Worm (Caenorhabditis elegans) whole organism, L3 larva: ENCODE data around the gene pfs-2.

Source experiments
- R02D3.7 ChIP-seq: fragments of 150-350 bp; optimal IDR thresholded peaks from 2 replicates; lab custom pipeline; 2014; ENCODE audit warnings: missing biosample characterization, missing genetic modification characterization
- ceh-16 ChIP-seq: sonication (generic microtip); optimal IDR thresholded peaks from 2 replicates; lab custom pipeline; 2017; ENCODE audit warnings: missing biosample characterization, missing genetic modification characterization
- ceh-28 ChIP-seq: fragments of 150-350 bp; optimal IDR thresholded peaks from 2 replicates; lab custom pipeline; 2014; ENCODE audit warnings: missing biosample characterization, missing genetic modification reagents, missing genetic modification characterization
- ceh-82 ChIP-seq: fragments of 150-350 bp; optimal IDR thresholded peaks from 2 replicates; lab custom pipeline; 2014; ENCODE audit warnings: missing biosample characterization, missing genetic modification characterization
- ceh-9 ChIP-seq: sonication (generic microtip); optimal IDR thresholded peaks from 2 replicates; lab custom pipeline; 2018; ENCODE audit warnings: missing biosample characterization, missing genetic modification characterization
- daf-12 ChIP-seq: fragments of 150-350 bp; optimal IDR thresholded peaks from 2 replicates; lab custom pipeline; 2014; ENCODE audit warnings: missing biosample characterization, missing genetic modification reagents, missing genetic modification characterization
- egl-27 ChIP-seq: sonication (generic microtip); optimal IDR thresholded peaks from 4 replicates; lab custom pipeline; 2017; ENCODE audit warnings: missing biosample characterization, missing genetic modification reagents, missing genetic modification characterization
- egl-5 ChIP-seq: fragments of 150-350 bp; optimal IDR thresholded peaks from 2 replicates; lab custom pipeline; 2017; ENCODE audit warnings: missing biosample characterization, missing genetic modification reagents, missing genetic modification characterization, inconsistent platforms
- elt-1 ChIP-seq: fragments of 150-350 bp; optimal IDR thresholded peaks from 2 replicates; lab custom pipeline; 2014; ENCODE audit warnings: missing biosample characterization, missing genetic modification characterization
- elt-2 ChIP-seq: sonication (generic microtip); optimal IDR thresholded peaks from 2 replicates; lab custom pipeline; 2016; ENCODE audit warnings: missing genetic modification reagents, mild to moderate bottlenecking, missing genetic modification characterization, missing compliant biosample characterization
- elt-3 ChIP-seq, 3 experiments: fragments of 150-350 bp in 1 of 3; sonication (generic microtip) in 2 of 3; optimal IDR thresholded peaks; 2 replicates in 2 of 3; 4 replicates in 1 of 3; lab custom pipeline; 2014 to 2017; ENCODE audit warnings: missing biosample characterization in 3 of 3, missing genetic modification characterization in 3 of 3
- eor-1 ChIP-seq, 2 experiments: fragments of 150-350 bp; optimal IDR thresholded peaks; 2 replicates each; lab custom pipeline; 2014 to 2018; ENCODE audit warnings: missing biosample characterization in 2 of 2, missing genetic modification characterization in 2 of 2
- fkh-2 ChIP-seq: fragments of 150-350 bp; optimal IDR thresholded peaks from 2 replicates; lab custom pipeline; 2014; ENCODE audit warnings: missing biosample characterization, missing genetic modification reagents, missing genetic modification characterization
- fos-1 ChIP-seq: fragments of 150-350 bp; optimal IDR thresholded peaks from 2 replicates; lab custom pipeline; 2014; ENCODE audit warnings: missing biosample characterization, missing genetic modification characterization
- lin-39 ChIP-seq: fragments of 150-350 bp; optimal IDR thresholded peaks from 2 replicates; lab custom pipeline; 2018; ENCODE audit warnings: missing biosample characterization, missing genetic modification reagents, missing genetic modification characterization
- lsy-12 ChIP-seq: sonication (generic microtip); optimal IDR thresholded peaks from 2 replicates; lab custom pipeline; 2016; ENCODE audit warnings: mild to moderate bottlenecking, missing genetic modification characterization, missing compliant biosample characterization
- mdl-1 ChIP-seq: fragments of 150-350 bp; optimal IDR thresholded peaks from 2 replicates; lab custom pipeline; 2014; ENCODE audit warnings: missing biosample characterization, missing genetic modification characterization
- mml-1 ChIP-seq: fragments of 150-350 bp; sonication (generic microtip); optimal IDR thresholded peaks from 3 replicates; lab custom pipeline; 2014; ENCODE audit warnings: missing biosample characterization, missing genetic modification characterization
- nfya-1 ChIP-seq: sonication (generic microtip); optimal IDR thresholded peaks from 2 replicates; lab custom pipeline; 2017; ENCODE audit warnings: missing genetic modification characterization, mild to moderate bottlenecking, missing compliant biosample characterization, antibody characterized with exemption, moderate library complexity; ENCODE audit not compliant: insufficient read depth
- nhr-12 ChIP-seq: fragments of 150-350 bp; optimal IDR thresholded peaks from 2 replicates; lab custom pipeline; 2014; ENCODE audit warnings: missing biosample characterization, missing genetic modification characterization
- nhr-23 ChIP-seq: fragments of 150-350 bp; optimal IDR thresholded peaks from 2 replicates; lab custom pipeline; 2014; ENCODE audit warnings: missing biosample characterization, missing genetic modification reagents, missing genetic modification characterization
- nhr-237 ChIP-seq: fragments of 150-350 bp; optimal IDR thresholded peaks from 2 replicates; lab custom pipeline; 2014; ENCODE audit warnings: missing biosample characterization, missing genetic modification characterization
- nhr-25 ChIP-seq: sonication (generic microtip); optimal IDR thresholded peaks from 2 replicates; lab custom pipeline; 2017; ENCODE audit warnings: missing biosample characterization, missing genetic modification characterization
- nhr-43 ChIP-seq: sonication (generic microtip); optimal IDR thresholded peaks from 2 replicates; lab custom pipeline; 2016; ENCODE audit warnings: mild to moderate bottlenecking, missing genetic modification characterization, missing compliant biosample characterization; ENCODE audit not compliant: poor library complexity, severe bottlenecking
- nhr-67 ChIP-seq: fragments of 150-350 bp; optimal IDR thresholded peaks from 2 replicates; lab custom pipeline; 2014; ENCODE audit warnings: missing biosample characterization, missing genetic modification characterization
- nhr-76 ChIP-seq: fragments of 150-350 bp; sonication (generic microtip); optimal IDR thresholded peaks from 5 replicates; lab custom pipeline; 2014; ENCODE audit warnings: missing biosample characterization, missing genetic modification characterization
- nhr-77 ChIP-seq: fragments of 150-350 bp; optimal IDR thresholded peaks from 2 replicates; lab custom pipeline; 2014; ENCODE audit warnings: missing biosample characterization, missing genetic modification characterization
- pha-4 ChIP-seq: fragments of 150-350 bp; optimal IDR thresholded peaks from 2 replicates; lab custom pipeline; 2014; ENCODE audit warnings: missing biosample characterization, missing genetic modification reagents, missing genetic modification characterization
- pqm-1 ChIP-seq: fragments of 150-350 bp; optimal IDR thresholded peaks from 2 replicates; lab custom pipeline; 2017; ENCODE audit warnings: missing biosample characterization, missing genetic modification characterization, inconsistent platforms
- sea-2 ChIP-seq: fragments of 150-350 bp; sonication (generic microtip); optimal IDR thresholded peaks from 4 replicates; lab custom pipeline; 2014; ENCODE audit warnings: missing biosample characterization, missing genetic modification reagents, missing genetic modification characterization
- skn-1 ChIP-seq: fragments of 150-350 bp; optimal IDR thresholded peaks from 2 replicates; lab custom pipeline; 2014; ENCODE audit warnings: missing biosample characterization, missing genetic modification characterization
- snpc-4 ChIP-seq: fragments of 150-350 bp; optimal IDR thresholded peaks from 2 replicates; lab custom pipeline; 2014; ENCODE audit warnings: missing biosample characterization, missing genetic modification characterization
- tbx-2 ChIP-seq: sonication (generic microtip); optimal IDR thresholded peaks from 2 replicates; lab custom pipeline; 2016; ENCODE audit warnings: mild to moderate bottlenecking, missing genetic modification characterization, missing compliant biosample characterization
- unc-62 ChIP-seq: fragments of 150-350 bp; sonication (generic microtip); optimal IDR thresholded peaks from 4 replicates; lab custom pipeline; 2014; ENCODE audit warnings: missing biosample characterization, missing genetic modification reagents, missing genetic modification characterization
- zag-1 ChIP-seq: fragments of 150-350 bp; optimal IDR thresholded peaks from 2 replicates; lab custom pipeline; 2014; ENCODE audit warnings: missing biosample characterization, missing genetic modification characterization
- ztf-11 ChIP-seq: fragments of 150-350 bp; optimal IDR thresholded peaks from 2 replicates; lab custom pipeline; 2014; ENCODE audit warnings: missing biosample characterization, missing genetic modification characterization
- ztf-4 ChIP-seq: fragments of 150-350 bp; optimal IDR thresholded peaks from 2 replicates; lab custom pipeline; 2014; ENCODE audit warnings: missing biosample characterization, missing genetic modification characterization

Gene pfs-2

DNA sequence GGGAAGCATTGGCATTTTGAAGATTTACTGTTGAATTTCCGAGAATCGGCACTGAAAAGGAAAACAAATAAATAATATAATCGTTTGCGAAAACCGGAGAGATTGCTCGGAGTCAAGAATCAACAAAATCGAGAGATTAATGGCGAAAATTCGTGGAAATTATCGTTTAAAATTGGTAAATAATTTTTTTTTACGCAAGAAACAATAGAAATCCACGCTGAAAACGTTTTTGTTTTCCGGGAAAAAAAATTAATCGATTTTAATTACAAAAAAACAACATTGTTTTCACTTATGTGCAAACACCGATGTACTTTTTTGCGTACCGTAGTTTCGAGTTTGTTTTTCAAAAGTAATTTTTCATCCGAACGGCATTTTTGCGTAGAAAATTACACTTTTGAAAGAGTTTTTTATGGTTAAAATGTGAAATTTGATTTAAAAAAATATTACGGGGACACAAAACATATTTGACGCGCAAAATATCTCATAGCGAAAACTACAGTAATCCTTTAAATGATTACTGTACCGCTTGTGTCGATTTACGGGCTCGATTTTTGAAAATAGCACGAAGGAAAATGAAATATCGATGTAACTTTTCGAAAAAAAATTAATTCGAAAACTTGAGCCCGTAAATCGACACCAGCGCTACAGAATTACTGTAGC, 47.3 kb upstream of the pfs-2 start, which contains the start of gene ctl-3:
ctl-3 (minus strand) TSS at position 51 of the 660 bp plus-strand sequence.
- no peak for TF ChIP-seq lsy-12 (tag; lab: Kevin White, UChicago)

DNA sequence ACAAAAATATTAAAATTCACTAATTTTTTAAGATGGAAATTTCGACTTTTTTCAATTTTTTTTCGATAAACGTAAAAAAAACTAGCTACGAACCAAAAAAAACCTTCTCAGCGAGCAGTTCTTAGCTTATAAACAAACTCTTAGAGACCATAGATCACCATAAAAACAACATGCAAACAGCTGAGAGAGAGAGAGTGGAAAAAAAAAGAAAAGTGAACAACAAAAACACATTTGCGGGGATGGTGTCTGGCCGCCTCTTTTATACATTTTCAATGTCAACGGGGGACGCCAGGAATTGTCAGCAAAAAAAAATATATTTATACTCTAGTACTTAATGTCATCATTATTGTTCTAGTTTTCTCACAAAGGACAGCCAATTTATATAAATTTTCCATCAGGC, 46.6 kb upstream of the pfs-2 start:
- TF ChIP-seq nhr-67 (tag; lab: Kevin White, UChicago): no peak
- no peak for TF ChIP-seq nhr-25 (tag; lab: Kevin White, UChicago)
- TF ChIP-seq ceh-16 (tag; lab: Kevin White, UChicago): no peak
- no peak for TF ChIP-seq pqm-1 (tag; lab: Kevin White, UChicago)
- TF ChIP-seq R02D3.7 (tag; lab: Kevin White, UChicago): no peak
- no peak for TF ChIP-seq ztf-4
- TF ChIP-seq fos-1: no peak
- no peak for TF ChIP-seq elt-1 (tag; lab: Kevin White, UChicago)
- TF ChIP-seq sea-2 (GFP tag; lab: Kevin White, UChicago): no peak
- no peak for TF ChIP-seq egl-27 (tag; lab: Kevin White, UChicago)
- peak; percentile 16 for TF ChIP-seq pha-4
- no peak for TF ChIP-seq nhr-23 (tag; lab: Kevin White, UChicago)
- peak; percentile 5 for TF ChIP-seq skn-1 (tag; lab: Kevin White, UChicago)
- TF ChIP-seq mml-1 (tag; lab: Kevin White, UChicago): no peak
- no peak for TF ChIP-seq nhr-77 (tag; lab: Kevin White, UChicago)

ce11 chrII:14312182-14312581, 46.0 kb upstream of the pfs-2 start:
- TF ChIP-seq ceh-82 (tag; lab: Kevin White, UChicago) (no peak), ztf-11 (no peak), unc-62 (no peak), R02D3.7 (tag; lab: Kevin White, UChicago) (no peak), snpc-4 (no peak), nhr-67 (tag; lab: Kevin White, UChicago) (no peak), lsy-12 (tag; lab: Kevin White, UChicago) (no peak), nhr-23 (tag; lab: Kevin White, UChicago) (no peak), zag-1 (no peak), egl-5 (tag; lab: Kevin White, UChicago) (no peak), nhr-237 (tag; lab: Kevin White, UChicago) (no peak)

DNA sequence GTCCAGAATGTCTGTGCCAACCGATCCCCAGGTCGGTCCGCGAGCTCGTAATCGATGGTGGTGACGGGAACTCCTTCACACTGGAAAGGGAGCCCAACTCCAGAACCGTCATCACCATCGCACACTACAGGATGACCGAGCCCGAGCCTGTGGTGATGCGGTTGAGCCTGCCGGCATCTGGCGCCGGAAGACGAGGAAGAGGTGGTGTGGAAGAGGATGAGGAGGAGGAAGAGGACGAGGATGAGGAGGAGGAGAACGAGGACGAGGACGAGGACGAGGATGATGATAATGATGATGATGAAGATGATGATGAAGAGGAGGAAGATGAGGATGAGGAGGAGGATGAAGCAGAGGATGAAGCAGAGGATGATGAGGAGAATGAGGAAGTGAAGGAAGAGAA, 40.1 kb upstream of the pfs-2 start, which contains the start of gene Y54G11A.14:
Y54G11A.14 (plus strand) TSS at position 132 of the 400 bp plus-strand sequence.
- no peak for TF ChIP-seq nhr-12 (tag; lab: Kevin White, UChicago)
- TF ChIP-seq skn-1 (tag; lab: Kevin White, UChicago): no peak
- no peak for TF ChIP-seq nhr-43 (tag; lab: Kevin White, UChicago)
- no peak for TF ChIP-seq zag-1
- no peak for TF ChIP-seq mdl-1 (tag; lab: Kevin White, UChicago)
- no peak for TF ChIP-seq pqm-1 (tag; lab: Kevin White, UChicago)
- no peak for TF ChIP-seq nfya-1 (tag; lab: Kevin White, UChicago)
- no peak for TF ChIP-seq daf-12 (tag; lab: Kevin White, UChicago)
- no peak for TF ChIP-seq lsy-12 (tag; lab: Kevin White, UChicago)
- no peak for TF ChIP-seq tbx-2 (tag; lab: Kevin White, UChicago)
- no peak for TF ChIP-seq ceh-9 (tag; lab: Kevin White, UChicago)
- TF ChIP-seq, all 47 proteins: peak for 0

- TF ChIP-seq elt-3 (tag; optimal IDR thresholded peaks at IDR 0.05; lab: Kevin White, UChicago) (no peak), elt-1 (tag; lab: Kevin White, UChicago) (no peak)
Measured at ce11 chrII:14319227-14319626, 38.9 kb upstream of the pfs-2 start.

- TF ChIP-seq egl-27 (tag; lab: Kevin White, UChicago): no peak
- no peak for TF ChIP-seq skn-1 (tag; lab: Kevin White, UChicago)
- no peak for TF ChIP-seq elt-3 (tag; optimal IDR thresholded peaks at IDR 0.05; lab: Kevin White, UChicago)
- no peak for TF ChIP-seq fkh-2
- no peak for TF ChIP-seq R02D3.7 (tag; lab: Kevin White, UChicago)
- no peak for TF ChIP-seq eor-1 (tag; optimal IDR thresholded peaks at IDR 0.05; lab: Kevin White, UChicago)
- TF ChIP-seq nhr-76 (tag; lab: Kevin White, UChicago): no peak
- no peak for TF ChIP-seq ceh-28 (tag; lab: Kevin White, UChicago)
- no peak for TF ChIP-seq nhr-77 (tag; lab: Kevin White, UChicago)
- no peak for TF ChIP-seq ceh-9 (tag; lab: Kevin White, UChicago)
- no peak for TF ChIP-seq lin-39 (tag; lab: Kevin White, UChicago)
- TF ChIP-seq elt-2: no peak
Measured at ce11 chrII:14321225-14321624, 36.9 kb upstream of the pfs-2 start.
